Worm (Caenorhabditis elegans): Measurements from ENCODE around the gene C06E2.1.

Gene C06E2.1

ce11 chrX:8874748-8875147 is at the start of gene C06E2.1:
Gene C06E2.1 (minus strand): TSS chrX:8874848.
- TF ChIP-seq tbx-37 (GFP tag; conservative IDR thresholded peaks at IDR 0.05) (no peak), hnd-1 (tag; optimal IDR thresholded peaks at IDR 0.05) (no peak), sea-1 (GFP tag; conservative IDR thresholded peaks at IDR 0.05) (no peak), ama-1 (optimal IDR thresholded peaks at IDR 0.05) (no peak), ceh-36 (tag; optimal IDR thresholded peaks at IDR 0.05) (no peak), F13C5.2 (tag; optimal IDR thresholded peaks at IDR 0.05) (no peak), hmg-4 (GFP tag; optimal IDR thresholded peaks at IDR 0.05) (no peak), scrt-1 (GFP tag; IDR thresholded peaks at IDR 0.05) (no peak), B0310.2 (tag; optimal IDR thresholded peaks at IDR 0.05) (no peak), flt-1 (GFP tag; IDR thresholded peaks at IDR 0.05) (no peak), aly-1 (tag; optimal IDR thresholded peaks at IDR 0.05) (no peak), ceh-13 (GFP tag; optimal IDR thresholded peaks at IDR 0.05) (no peak), tbx-11 (GFP tag; IDR thresholded peaks at IDR 0.05) (no peak), pes-1 (GFP tag; IDR thresholded peaks at IDR 0.05) (no peak), hmbx-1 (tag; optimal IDR thresholded peaks at IDR 0.05) (no peak), tra-4 (tag; optimal IDR thresholded peaks at IDR 0.05) (no peak)

- TF ChIP-seq ets-7 (tag; optimal IDR thresholded peaks at IDR 0.05) (no peak), tbx-37 (GFP tag; conservative IDR thresholded peaks at IDR 0.05) (no peak), aly-1 (tag; optimal IDR thresholded peaks at IDR 0.05) (no peak), flt-1 (GFP tag; IDR thresholded peaks at IDR 0.05) (no peak), tbx-11 (GFP tag; IDR thresholded peaks at IDR 0.05) (no peak), ceh-36 (tag; optimal IDR thresholded peaks at IDR 0.05) (no peak), ama-1 (optimal IDR thresholded peaks at IDR 0.05) (no peak), F13C5.2 (tag; optimal IDR thresholded peaks at IDR 0.05) (no peak)
Observed at ce11 chrX:8921221-8921620, 46.6 kb upstream of the C06E2.1 start.

ce11 chrX:8919323-8919722 is 44.7 kb upstream of the C06E2.1 start, which contains the start of gene nlp-14:
Gene nlp-14 (minus strand): TSS chrX:8919423.
- TF ChIP-seq sea-1 (GFP tag; conservative IDR thresholded peaks at IDR 0.05) (no peak), scrt-1 (GFP tag; IDR thresholded peaks at IDR 0.05) (no peak), tra-4 (tag; optimal IDR thresholded peaks at IDR 0.05) (no peak), B0310.2 (tag; optimal IDR thresholded peaks at IDR 0.05) (no peak), ets-7 (tag; optimal IDR thresholded peaks at IDR 0.05) (no peak), flt-1 (GFP tag; IDR thresholded peaks at IDR 0.05) (no peak), F13C5.2 (tag; optimal IDR thresholded peaks at IDR 0.05) (no peak), aly-1 (tag; optimal IDR thresholded peaks at IDR 0.05) (no peak), hmg-4 (GFP tag; optimal IDR thresholded peaks at IDR 0.05) (no peak), hnd-1 (tag; optimal IDR thresholded peaks at IDR 0.05) (no peak), ceh-36 (tag; optimal IDR thresholded peaks at IDR 0.05) (no peak), tbx-37 (GFP tag; conservative IDR thresholded peaks at IDR 0.05) (no peak), pes-1 (GFP tag; IDR thresholded peaks at IDR 0.05) (no peak), ama-1 (optimal IDR thresholded peaks at IDR 0.05) (no peak), hmbx-1 (tag; optimal IDR thresholded peaks at IDR 0.05) (no peak), ceh-13 (GFP tag; optimal IDR thresholded peaks at IDR 0.05) (no peak), tbx-11 (GFP tag; IDR thresholded peaks at IDR 0.05) (no peak)

- no peak for TF ChIP-seq ama-1 (optimal IDR thresholded peaks at IDR 0.05)
- TF ChIP-seq aly-1 (tag; optimal IDR thresholded peaks at IDR 0.05): no peak
- no peak for TF ChIP-seq pes-1 (GFP tag; IDR thresholded peaks at IDR 0.05)
- no peak for TF ChIP-seq hnd-1 (tag; optimal IDR thresholded peaks at IDR 0.05)
- no peak for TF ChIP-seq scrt-1 (GFP tag; IDR thresholded peaks at IDR 0.05)
- TF ChIP-seq tbx-11 (GFP tag; IDR thresholded peaks at IDR 0.05): no peak
- TF ChIP-seq flt-1 (GFP tag; IDR thresholded peaks at IDR 0.05): no peak
- TF ChIP-seq tra-4 (tag; optimal IDR thresholded peaks at IDR 0.05): no peak
- TF ChIP-seq sea-1 (GFP tag; conservative IDR thresholded peaks at IDR 0.05): no peak
- no peak for TF ChIP-seq B0310.2 (tag; optimal IDR thresholded peaks at IDR 0.05)
Observed at ce11 chrX:8918792-8919191, 44.1 kb upstream of the C06E2.1 start.

ce11 chrX:8917730-8918129 is 43.1 kb upstream of the C06E2.1 start:
- TF ChIP-seq tbx-11 (GFP tag; IDR thresholded peaks at IDR 0.05) (no peak), ceh-13 (GFP tag; optimal IDR thresholded peaks at IDR 0.05) (no peak), hmbx-1 (tag; optimal IDR thresholded peaks at IDR 0.05) (no peak), B0310.2 (tag; optimal IDR thresholded peaks at IDR 0.05) (no peak), ets-7 (tag; optimal IDR thresholded peaks at IDR 0.05) (no peak), hnd-1 (tag; optimal IDR thresholded peaks at IDR 0.05) (no peak), tbx-37 (GFP tag; conservative IDR thresholded peaks at IDR 0.05) (no peak), aly-1 (tag; optimal IDR thresholded peaks at IDR 0.05) (no peak)

ce11 chrX:8911077-8911476 is 36.4 kb upstream of the C06E2.1 start, which contains the start of gene cyn-8:
Gene cyn-8 (plus strand): TSS chrX:8911293.
- TF ChIP-seq ceh-13 (GFP tag; optimal IDR thresholded peaks at IDR 0.05): no peak
- peak; percentile 58 for TF ChIP-seq hmg-4 (GFP tag; optimal IDR thresholded peaks at IDR 0.05)
- peak; percentile 42; the same call in 1 of the 2 replicates for TF ChIP-seq flt-1 (GFP tag; IDR thresholded peaks at IDR 0.05)

- no peak for TF ChIP-seq tra-4 (tag; optimal IDR thresholded peaks at IDR 0.05)
- no peak for TF ChIP-seq hmbx-1 (tag; optimal IDR thresholded peaks at IDR 0.05)
Observed at ce11 chrX:8905089-8905488, 30.4 kb upstream of the C06E2.1 start, which contains the start of gene ensh-1. Gene ensh-1 (plus strand): TSS chrX:8905389.

ce11 chrX:8902920-8903319 is 28.3 kb upstream of the C06E2.1 start:
- TF ChIP-seq ama-1 (optimal IDR thresholded peaks at IDR 0.05) (no peak), sea-1 (GFP tag; conservative IDR thresholded peaks at IDR 0.05) (no peak), F13C5.2 (tag; optimal IDR thresholded peaks at IDR 0.05) (no peak), hmbx-1 (tag; optimal IDR thresholded peaks at IDR 0.05) (no peak), B0310.2 (tag; optimal IDR thresholded peaks at IDR 0.05) (no peak), ceh-13 (GFP tag; optimal IDR thresholded peaks at IDR 0.05) (no peak), hnd-1 (tag; optimal IDR thresholded peaks at IDR 0.05) (no peak), tbx-37 (GFP tag; conservative IDR thresholded peaks at IDR 0.05) (no peak), flt-1 (GFP tag; IDR thresholded peaks at IDR 0.05) (no peak), scrt-1 (GFP tag; IDR thresholded peaks at IDR 0.05) (no peak), aly-1 (tag; optimal IDR thresholded peaks at IDR 0.05) (no peak)
